Worm (Caenorhabditis elegans) whole organism, L2 larva: Measurements from ENCODE around the gene F59D12.5.

Experiments
- R02D3.7 ChIP-seq: fragments of 150-350 bp; optimal IDR thresholded peaks from 2 replicates; lab custom pipeline; 2014; ENCODE audit warnings: missing biosample characterization, missing genetic modification characterization
- ZK546.5 ChIP-seq: sonication (generic microtip); optimal IDR thresholded peaks from 2 replicates; lab custom pipeline; 2017; ENCODE audit warnings: missing biosample characterization, missing genetic modification characterization
- ama-1 ChIP-seq: fragments of 150-350 bp; optimal IDR thresholded peaks from 2 replicates; lab custom pipeline; 2018; ENCODE audit warnings: inconsistent platforms
- ceh-82 ChIP-seq: fragments of 150-350 bp; optimal IDR thresholded peaks from 2 replicates; lab custom pipeline; 2014; ENCODE audit warnings: missing biosample characterization, missing genetic modification characterization
- elt-3 ChIP-seq: sonication (generic microtip); optimal IDR thresholded peaks from 2 replicates; lab custom pipeline; 2017; ENCODE audit warnings: missing biosample characterization, missing genetic modification characterization
- lin-11 ChIP-seq: fragments of 150-350 bp; sonication (generic microtip); optimal IDR thresholded peaks from 2 replicates; lab custom pipeline; 2014; ENCODE audit warnings: missing biosample characterization, missing genetic modification characterization, inconsistent platforms, mixed read lengths
- lin-39 ChIP-seq: fragments of 150-350 bp; optimal IDR thresholded peaks from 2 replicates; lab custom pipeline; 2014; ENCODE audit warnings: missing biosample characterization, missing genetic modification reagents, missing genetic modification characterization
- nhr-25 ChIP-seq: fragments of 150-350 bp; sonication (generic microtip); optimal IDR thresholded peaks from 3 replicates; lab custom pipeline; 2014; ENCODE audit warnings: missing biosample characterization, missing genetic modification characterization
- skn-1 ChIP-seq: sonication (generic microtip); optimal IDR thresholded peaks from 2 replicates; lab custom pipeline; 2017; ENCODE audit warnings: missing biosample characterization, missing genetic modification characterization
- sma-3 ChIP-seq: sonication (generic microtip); optimal IDR thresholded peaks from 2 replicates; lab custom pipeline; 2016; ENCODE audit warnings: missing genetic modification reagents, missing genetic modification characterization, missing compliant biosample characterization
- unc-55 ChIP-seq: fragments of 150-350 bp; sonication (generic microtip); optimal IDR thresholded peaks from 3 replicates; lab custom pipeline; 2014; ENCODE audit warnings: missing biosample characterization, missing genetic modification reagents, missing genetic modification characterization
- ztf-11 ChIP-seq: sonication (generic microtip); optimal IDR thresholded peaks from 2 replicates; lab custom pipeline; 2017; ENCODE audit warnings: missing biosample characterization, missing genetic modification characterization

DNA sequence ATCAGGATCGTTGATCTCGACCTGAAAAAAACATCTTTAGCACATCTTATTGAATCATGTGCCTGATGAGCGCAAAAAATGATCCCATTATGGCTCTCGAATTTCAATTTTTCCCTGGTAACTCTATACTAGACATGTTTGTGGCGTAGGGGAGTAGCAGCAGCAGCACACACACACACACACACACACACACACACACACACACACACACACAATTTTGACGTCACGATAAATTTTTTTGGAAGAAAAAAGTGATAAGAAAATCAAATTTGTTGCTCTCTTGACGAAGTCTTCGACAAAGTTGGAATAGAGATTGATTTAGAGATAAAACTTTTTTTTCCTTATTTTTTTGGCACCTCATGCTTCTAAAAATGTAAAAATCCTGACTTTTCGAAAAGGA, 17.6 kb downstream of the F59D12.5 start:
- no peak for TF ChIP-seq skn-1
- no peak for TF ChIP-seq sma-3 (GFP tag; lab: Kevin White, UChicago)
- TF ChIP-seq lin-11 (tag; lab: Kevin White, UChicago), result no peak
- TF ChIP-seq ama-1, result no peak
- TF ChIP-seq elt-3 (tag; lab: Kevin White, UChicago), result no peak
- TF ChIP-seq unc-55 (GFP tag; lab: Kevin White, UChicago), result no peak
- TF ChIP-seq ceh-82 (tag; lab: Kevin White, UChicago), result no peak
- TF ChIP-seq ztf-11 (tag; lab: Kevin White, UChicago), result no peak
- TF ChIP-seq R02D3.7 (tag; lab: Kevin White, UChicago), result no peak
- TF ChIP-seq nhr-25 (tag; lab: Kevin White, UChicago), result no peak
- TF ChIP-seq ZK546.5, result no peak
- no peak for TF ChIP-seq lin-39 (tag; lab: Kevin White, UChicago)
